Worm (Caenorhabditis elegans) whole organism, early embryonic: ENCODE data around the gene Y97E10AR.4.

Experiments used
- ama-1 ChIP-seq: fragments of 150-350 bp; optimal IDR thresholded peaks from 2 replicates; lab custom pipeline; 2014
- flt-1 ChIP-seq: fragments of 200-800 bp; sonication (Bioruptor generic); IDR thresholded peaks from 2 replicates; pipeline ENCODE4 v1.3.6; 2022; ENCODE audit warnings: missing genetic modification characterization, missing compliant biosample characterization
- tbx-37 ChIP-seq: fragments of 200-800 bp; sonication (Bioruptor generic); conservative IDR thresholded peaks from 2 replicates; pipeline ENCODE4 v1.3.6; 2022; ENCODE audit warnings: missing genetic modification reagents, missing genetic modification characterization, missing compliant biosample characterization

DNA sequence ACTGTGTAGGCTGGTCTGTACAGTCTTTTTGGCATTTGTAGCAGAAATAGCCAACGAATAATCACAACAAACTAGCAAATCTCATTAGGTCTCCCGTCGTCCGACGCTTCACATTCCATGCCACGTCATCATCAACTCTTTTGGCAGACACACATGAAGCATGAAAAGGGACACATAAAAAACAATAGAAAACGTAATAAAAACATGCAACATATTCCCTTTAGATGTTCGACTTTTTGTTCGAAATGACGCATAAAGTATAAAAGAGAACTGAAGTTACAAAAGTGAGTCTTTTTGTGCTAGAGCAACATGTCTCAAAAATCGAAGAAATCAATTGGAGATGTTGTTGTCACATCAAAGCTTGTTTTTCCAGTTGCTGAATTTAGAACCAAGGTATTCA, 41.8 kb upstream of the Y97E10AR.4 start, which contains the start of gene sth-1:
- no peak for TF ChIP-seq ama-1 (lab: Kevin White, UChicago)
- TF ChIP-seq tbx-37 = no peak
- TF ChIP-seq flt-1 = no peak
